Worm (Caenorhabditis elegans) whole organism, late embryonic: ENCODE results near the gene M01B2.13.

Experiments used
- C38D4.7 ChIP-seq: fragments of 200-800 bp; sonication (Bioruptor generic); optimal IDR thresholded peaks from 2 replicates; lab custom pipeline; 2018; ENCODE audit warnings: mild to moderate bottlenecking, missing genetic modification characterization, moderate library complexity, missing compliant biosample characterization
- ceh-6 ChIP-seq: fragments of 200-800 bp; sonication (Bioruptor generic); optimal IDR thresholded peaks from 2 replicates; lab custom pipeline; 2018; ENCODE audit warnings: mild to moderate bottlenecking, missing genetic modification characterization, missing compliant biosample characterization
- ceh-9 ChIP-seq: sonication (generic microtip); optimal IDR thresholded peaks from 2 replicates; lab custom pipeline; 2016; ENCODE audit warnings: mild to moderate bottlenecking, missing genetic modification characterization, inconsistent platforms, missing compliant biosample characterization
- dve-1 ChIP-seq: sonication (generic microtip); optimal IDR thresholded peaks from 2 replicates; lab custom pipeline; 2017; ENCODE audit warnings: antibody characterized with exemption, mild to moderate bottlenecking, missing genetic modification characterization, missing compliant biosample characterization
- elt-2 ChIP-seq: sonication (generic microtip); optimal IDR thresholded peaks from 2 replicates; lab custom pipeline; 2016; ENCODE audit warnings: missing genetic modification reagents, missing genetic modification characterization, missing compliant biosample characterization
- ets-4 ChIP-seq: sonication (generic microtip); optimal IDR thresholded peaks from 2 replicates; lab custom pipeline; 2016; ENCODE audit warnings: missing genetic modification characterization, missing compliant biosample characterization
- fkh-6 ChIP-seq: sonication (generic microtip); optimal IDR thresholded peaks from 2 replicates; lab custom pipeline; 2016; ENCODE audit warnings: missing genetic modification characterization, missing compliant biosample characterization
- gmeb-2 ChIP-seq: sonication (generic microtip); optimal IDR thresholded peaks from 2 replicates; lab custom pipeline; 2016; ENCODE audit warnings: missing genetic modification characterization, inconsistent platforms, missing compliant biosample characterization
- hlh-13 ChIP-seq: fragments of 200-800 bp; sonication (Bioruptor generic); optimal IDR thresholded peaks from 2 replicates; lab custom pipeline; 2018; ENCODE audit warnings: mild to moderate bottlenecking, missing genetic modification characterization, missing compliant biosample characterization
- nhr-11 ChIP-seq: fragments of 150-350 bp; optimal IDR thresholded peaks from 2 replicates; lab custom pipeline; 2014; ENCODE audit warnings: missing biosample characterization, missing genetic modification characterization
- pha-4 ChIP-seq: fragments of 150-350 bp; optimal IDR thresholded peaks from 2 replicates; lab custom pipeline; 2018; ENCODE audit warnings: missing biosample characterization, missing genetic modification reagents, missing genetic modification characterization
- ref-2 ChIP-seq: sonication (generic microtip); optimal IDR thresholded peaks from 2 replicates; lab custom pipeline; 2016; ENCODE audit warnings: missing genetic modification characterization, missing compliant biosample characterization
- sox-4 ChIP-seq: sonication (generic microtip); optimal IDR thresholded peaks from 2 replicates; lab custom pipeline; 2017; ENCODE audit warnings: mild to moderate bottlenecking, missing genetic modification characterization, inconsistent platforms, missing compliant biosample characterization

DNA sequence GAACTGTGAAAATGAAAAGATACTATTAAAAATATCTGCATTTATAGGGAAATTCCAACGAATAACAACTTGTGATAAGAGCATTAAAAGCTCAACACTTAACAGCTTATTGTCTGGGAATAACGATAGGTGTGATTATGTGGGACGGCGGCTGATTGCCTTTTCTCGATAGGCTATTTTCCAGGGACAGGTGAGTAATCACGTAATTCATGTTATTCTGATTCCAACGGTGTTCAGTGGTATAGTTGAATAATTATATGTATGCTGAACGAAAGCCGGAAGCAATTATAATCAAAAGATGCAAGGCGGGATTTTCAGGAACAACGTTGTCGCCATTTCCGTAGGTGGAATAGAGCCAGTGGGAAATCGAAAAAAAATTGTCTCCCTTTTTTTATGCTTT lies 11.2 kb upstream of the M01B2.13 start, which contains the start of gene srw-17:
- no peak for TF ChIP-seq ceh-6 (GFP tag; lab: Kevin White, UChicago)
- TF ChIP-seq hlh-13 (GFP tag; lab: Kevin White, UChicago), result no peak
- no peak for TF ChIP-seq pha-4 (tag; lab: Kevin White, UChicago)
- TF ChIP-seq gmeb-2 (tag; lab: Kevin White, UChicago), result no peak
- no peak for TF ChIP-seq sox-4
- TF ChIP-seq nhr-11 (tag; lab: Kevin White, UChicago), result no peak
- no peak for TF ChIP-seq ref-2 (tag; lab: Kevin White, UChicago)
- no peak for TF ChIP-seq dve-1 (tag; lab: Kevin White, UChicago)
- no peak for TF ChIP-seq fkh-6 (tag; lab: Kevin White, UChicago)
- TF ChIP-seq elt-2 (tag; lab: Kevin White, UChicago), result no peak
- no peak for TF ChIP-seq ets-4 (tag; lab: Kevin White, UChicago)
- no peak for TF ChIP-seq C38D4.7
- no peak for TF ChIP-seq ceh-9
